Fruit fly (Drosophila melanogaster) whole organism: Measurements from ENCODE around the gene Pits.

Source experiments
- CG8478 ChIP-seq: fragments of >200 bp; optimal IDR thresholded peaks from 2 replicates; lab custom pipeline; 2018; ENCODE audit warnings: inconsistent platforms
- Dll ChIP-seq: fragments of >200 bp; optimal IDR thresholded peaks from 2 replicates; lab custom pipeline; 2017
- EcR ChIP-seq, 2 experiments: fragments of >200 bp; optimal IDR thresholded peaks; 2 replicates each; lab custom pipeline; 2017; ENCODE audit warnings: missing biosample characterization in 2 of 2, missing genetic modification characterization in 2 of 2, missing genetic modification reagents in 2 of 2
- pan ChIP-seq: fragments of >200 bp; optimal IDR thresholded peaks from 2 replicates; lab custom pipeline; 2017
- psq ChIP-seq: fragments of >200 bp; optimal IDR thresholded peaks from 2 replicates; lab custom pipeline; 2017
- usp ChIP-seq: fragments of >200 bp; optimal IDR thresholded peaks from 2 replicates; lab custom pipeline; 2017; ENCODE audit warnings: missing biosample characterization, missing genetic modification characterization, mixed read lengths

dm6 chrX:12552824-12553223 lies 30.2 kb downstream of the Pits start, which contains the start of gene Cpr11B:
- TF ChIP-seq usp (GFP tag; lab: Kevin White, UChicago) = no peak
- no peak for TF ChIP-seq EcR (GFP tag; optimal IDR thresholded peaks at IDR 0.05; lab: Kevin White, UChicago)
- TF ChIP-seq psq (lab: Kevin White, UChicago) = no peak
- no peak for TF ChIP-seq CG8478 (lab: Kevin White, UChicago)
- TF ChIP-seq Dll (lab: Kevin White, UChicago) = no peak
- no peak for TF ChIP-seq pan (lab: Kevin White, UChicago)
